Worm (Caenorhabditis elegans): ENCODE measurements around the gene epg-3.

The epg-3 gene

ce11 chrIII:12907218-12907617 is 27.3 kb upstream of the epg-3 start:
- no peak for TF ChIP-seq zag-1 (tag; optimal IDR thresholded peaks at IDR 0.05)
- no peak for TF ChIP-seq C34F6.9 (tag; optimal IDR thresholded peaks at IDR 0.05)

- no peak for TF ChIP-seq dmd-4 (tag; optimal IDR thresholded peaks at IDR 0.05)
- no peak for TF ChIP-seq R02D3.7 (tag; optimal IDR thresholded peaks at IDR 0.05)
- no peak for TF ChIP-seq elt-1 (tag; optimal IDR thresholded peaks at IDR 0.05)
- TF ChIP-seq Y55F3AM.14 (GFP tag; optimal IDR thresholded peaks at IDR 0.05), result no peak
- no peak for TF ChIP-seq nhr-10 (tag; optimal IDR thresholded peaks at IDR 0.05)
- no peak for TF ChIP-seq crh-2 (tag; optimal IDR thresholded peaks at IDR 0.05)
- no peak for TF ChIP-seq ztf-4 (tag; optimal IDR thresholded peaks at IDR 0.05)
- no peak for TF ChIP-seq sma-9 (GFP tag; optimal IDR thresholded peaks at IDR 0.05)
- no peak for TF ChIP-seq sma-9 (tag; optimal IDR thresholded peaks at IDR 0.05)
- TF ChIP-seq nhr-12 (tag; optimal IDR thresholded peaks at IDR 0.05), result no peak
- no peak for TF ChIP-seq ama-1 (optimal IDR thresholded peaks at IDR 0.05)
- TF ChIP-seq lin-13 (GFP tag; optimal IDR thresholded peaks at IDR 0.05), result no peak
- TF ChIP-seq lin-39 (tag; optimal IDR thresholded peaks at IDR 0.05), result no peak
- TF ChIP-seq mab-5 (tag; optimal IDR thresholded peaks at IDR 0.05), result no peak
- TF ChIP-seq lin-11 (tag; optimal IDR thresholded peaks at IDR 0.05), result no peak
- no peak for TF ChIP-seq aly-2 (tag; optimal IDR thresholded peaks at IDR 0.05)
- no peak for TF ChIP-seq mbf-1 (tag; optimal IDR thresholded peaks at IDR 0.05)
- TF ChIP-seq elt-3 (tag; optimal IDR thresholded peaks at IDR 0.05), result no peak
- TF ChIP-seq mdl-1 (tag; optimal IDR thresholded peaks at IDR 0.05), result no peak
These were observed 24.2 kb upstream of the epg-3 start, which contains the start of gene flp-14 for ce11 chrIII:12910365-12910764. Gene flp-14, plus strand, starts transcription at chrIII:12910510.

- TF ChIP-seq lin-39 (tag; optimal IDR thresholded peaks at IDR 0.05) (no peak), C34F6.9 (tag; optimal IDR thresholded peaks at IDR 0.05) (no peak), ceh-16 (tag; optimal IDR thresholded peaks at IDR 0.05) (no peak), nhr-6 (tag; optimal IDR thresholded peaks at IDR 0.05) (no peak)
These were observed 18.1 kb upstream of the epg-3 start for ce11 chrIII:12916459-12916858.

ce11 chrIII:12917852-12918251 is 16.7 kb upstream of the epg-3 start:
- peak; percentile 47 for TF ChIP-seq fos-1 (tag; optimal IDR thresholded peaks at IDR 0.05)
- TF ChIP-seq crh-2 (tag; optimal IDR thresholded peaks at IDR 0.05), result peak; percentile 2
- TF ChIP-seq unc-62 (GFP tag; optimal IDR thresholded peaks at IDR 0.05), result no peak
- no peak for TF ChIP-seq unc-55 (GFP tag; optimal IDR thresholded peaks at IDR 0.05)

ce11 chrIII:12918575-12918974 is 15.9 kb upstream of the epg-3 start, which contains the start of gene Y37D8A.16:
Gene Y37D8A.16, minus strand, starts transcription at chrIII:12918675.
- no peak for TF ChIP-seq nhr-23 (tag; optimal IDR thresholded peaks at IDR 0.05)
- TF ChIP-seq F13H6.1 (tag; optimal IDR thresholded peaks at IDR 0.05), result no peak
- no peak for TF ChIP-seq mbf-1 (tag; optimal IDR thresholded peaks at IDR 0.05)
- no peak for TF ChIP-seq Y55F3AM.14 (GFP tag; optimal IDR thresholded peaks at IDR 0.05)

ce11 chrIII:12919882-12920281 is 14.6 kb upstream of the epg-3 start:
- TF ChIP-seq dmd-4 (tag; optimal IDR thresholded peaks at IDR 0.05) (no peak), nhr-77 (tag; optimal IDR thresholded peaks at IDR 0.05) (no peak), fos-1 (tag; optimal IDR thresholded peaks at IDR 0.05) (peak; percentile 95), F13H6.1 (tag; optimal IDR thresholded peaks at IDR 0.05) (peak; percentile 63), snpc-4 (tag; optimal IDR thresholded peaks at IDR 0.05) (no peak), nhr-12 (tag; optimal IDR thresholded peaks at IDR 0.05) (no peak), nhr-11 (tag; optimal IDR thresholded peaks at IDR 0.05) (no peak), peb-1 (tag; optimal IDR thresholded peaks at IDR 0.05) (no peak), ztf-11 (tag; optimal IDR thresholded peaks at IDR 0.05) (no peak), unc-39 (tag; optimal IDR thresholded peaks at IDR 0.05) (no peak), gmeb-1 (tag; optimal IDR thresholded peaks at IDR 0.05) (peak; percentile 15), nhr-129 (tag; optimal IDR thresholded peaks at IDR 0.05) (peak; percentile 59)

All from whole organism, L2 larva.